Fruit fly (Drosophila melanogaster): Measurements from ENCODE around the gene Vtld.

Gene Vtld

dm6 chr3L:19793438-19793998 is 33.3 kb downstream of the Vtld start, which contains the start of the genes CG42637, Gyc76C and SREBP (continued):
- TF ChIP-seq NfI (GFP tag; optimal IDR thresholded peaks at IDR 0.05), result no peak
- TF ChIP-seq ro (GFP tag; IDR thresholded peaks at IDR 0.05), result no peak
- TF ChIP-seq psq (GFP tag; optimal IDR thresholded peaks at IDR 0.05), result no peak
- TF ChIP-seq Sox100B (GFP tag; optimal IDR thresholded peaks at IDR 0.05), result no peak
- no peak for TF ChIP-seq z (GFP tag; IDR thresholded peaks at IDR 0.05)
- TF ChIP-seq knrl (GFP tag; IDR thresholded peaks at IDR 0.05; ENCODE audit: partially characterized antibody), result peak; percentile 56; the same call in 2 of the 3 replicates
- peak; percentile 66; the same call in 1 of the 3 replicates for TF ChIP-seq sr (GFP tag; IDR thresholded peaks at IDR 0.05)
- TF ChIP-seq Scr (GFP tag; IDR thresholded peaks at IDR 0.05; ENCODE audit: partially characterized antibody), result peak; percentile 15; the same call in 1 of the 2 replicates
- TF ChIP-seq CG10462 (GFP tag; optimal IDR thresholded peaks at IDR 0.05), result no peak
- peak; percentile 59 for TF ChIP-seq cg (GFP tag; optimal IDR thresholded peaks at IDR 0.05)
- no peak for TF ChIP-seq CG13296 (GFP tag; optimal IDR thresholded peaks at IDR 0.05)
- TF ChIP-seq Six4 (GFP tag; optimal IDR thresholded peaks at IDR 0.05), result no peak
- TF ChIP-seq CG9817 (tag; optimal IDR thresholded peaks at IDR 0.05), result no peak
- no peak for TF ChIP-seq CG9727 (GFP tag; optimal IDR thresholded peaks at IDR 0.05)
- TF ChIP-seq Sry-β (GFP tag; optimal IDR thresholded peaks at IDR 0.05), result peak; percentile 31
- TF ChIP-seq CG1832 (GFP tag; optimal IDR thresholded peaks at IDR 0.05), result no peak
- TF ChIP-seq az2 (GFP tag; optimal IDR thresholded peaks at IDR 0.05), result no peak
- peak; percentile 47 for TF ChIP-seq hkb (optimal IDR thresholded peaks at IDR 0.05)
- peak; percentile 19; the same call in 1 of the 2 replicates for TF ChIP-seq hkb (GFP tag; IDR thresholded peaks at IDR 0.05)
- TF ChIP-seq MESR4 (GFP tag; optimal IDR thresholded peaks at IDR 0.05), result no peak
- TF ChIP-seq gfzf (GFP tag; optimal IDR thresholded peaks at IDR 0.05), result peak; percentile 96
- TF ChIP-seq br (optimal IDR thresholded peaks at IDR 0.05), result no peak
- no peak for TF ChIP-seq CG5245 (GFP tag; optimal IDR thresholded peaks at IDR 0.05)
- TF ChIP-seq CG13287 (GFP tag; IDR thresholded peaks at IDR 0.05; ENCODE audit: partially characterized antibody), result peak; percentile 48
- TF ChIP-seq trh (GFP tag; optimal IDR thresholded peaks at IDR 0.05), result no peak
- TF ChIP-seq sisA (GFP tag; IDR thresholded peaks at IDR 0.05), result no peak
- peak; percentile 34 for TF ChIP-seq Deaf1 (tag; optimal IDR thresholded peaks at IDR 0.05)
- peak; percentile 31 for TF ChIP-seq CoRest (tag; optimal IDR thresholded peaks at IDR 0.05)
- peak; percentile 35 for TF ChIP-seq CG11504 (tag; optimal IDR thresholded peaks at IDR 0.05)
- TF ChIP-seq CG8388 (GFP tag; optimal IDR thresholded peaks at IDR 0.05), result no peak
- peak; percentile 98 for TF ChIP-seq CG8359 (GFP tag; optimal IDR thresholded peaks at IDR 0.05; ENCODE audit: borderline replicate concordance)
- no peak for TF ChIP-seq CG12236 (GFP tag; optimal IDR thresholded peaks at IDR 0.05)
- no peak for TF ChIP-seq Oaz (GFP tag; IDR thresholded peaks at IDR 0.05)
- TF ChIP-seq ato (GFP tag; IDR thresholded peaks at IDR 0.05; ENCODE audit: partially characterized antibody), result no peak; the same call in 1 of the 2 replicates
- no peak for TF ChIP-seq otp (GFP tag; IDR thresholded peaks at IDR 0.05)
- TF ChIP-seq CG34376 (GFP tag; optimal IDR thresholded peaks at IDR 0.05), result peak; percentile 19
- no peak for TF ChIP-seq ham (GFP tag; IDR thresholded peaks at IDR 0.05)
- peak; percentile 97 for TF ChIP-seq sd (tag; optimal IDR thresholded peaks at IDR 0.05)
- peak; percentile 38 for TF ChIP-seq CG4617 (GFP tag; optimal IDR thresholded peaks at IDR 0.05; ENCODE audit: borderline replicate concordance)
- TF ChIP-seq CG11723 (GFP tag; optimal IDR thresholded peaks at IDR 0.05), result no peak
- no peak for TF ChIP-seq sim (GFP tag; IDR thresholded peaks at IDR 0.05)
- peak; percentile 60 for TF ChIP-seq CG8924 (tag; optimal IDR thresholded peaks at IDR 0.05)
- peak; percentile 11; the same call in 1 of the 3 replicates for TF ChIP-seq gce (GFP tag; IDR thresholded peaks at IDR 0.05)
- TF ChIP-seq mld (GFP tag; IDR thresholded peaks at IDR 0.05; ENCODE audit: partially characterized antibody), result 0 out of 3 replicates have a peak, but pooled peaks have one; percentile 6
- no peak for TF ChIP-seq CG2202 (tag; optimal IDR thresholded peaks at IDR 0.05)
- peak; percentile 35 for TF ChIP-seq gsb-n (tag; optimal IDR thresholded peaks at IDR 0.05)
- TF ChIP-seq CG13424 (tag; optimal IDR thresholded peaks at IDR 0.05), result no peak
- no peak for TF ChIP-seq CG17912 (GFP tag; optimal IDR thresholded peaks at IDR 0.05)
- TF ChIP-seq CG4328 (GFP tag; optimal IDR thresholded peaks at IDR 0.05), result no peak

Measured in whole organism, embryonic.